Fruit fly (Drosophila melanogaster) whole organism, embryonic: ENCODE results near the gene Sfp33A4.

Experiments used
- Abd-B ChIP-seq: fragments of 200-800 bp; sonication (Bioruptor generic); optimal IDR thresholded peaks from 2 replicates; lab custom pipeline; 2018; ENCODE audit warnings: missing biosample characterization, mild to moderate bottlenecking, missing genetic modification characterization, moderate library complexity
- Adf1 ChIP-seq: fragments of 200-800 bp; sonication (Bioruptor generic); IDR thresholded peaks from 2 replicates; pipeline ENCODE4 v1.3.6; 2022; ENCODE audit warnings: missing biosample characterization, missing genetic modification characterization
- Aef1 ChIP-seq: fragments of 200-800 bp; sonication (Bioruptor generic); IDR thresholded peaks from 3 replicates; pipeline ENCODE4 v1.3.6; 2022; ENCODE audit warnings: missing biosample characterization, missing genetic modification characterization
- CG10274 ChIP-seq: fragments of 200-800 bp; sonication (Bioruptor generic); optimal IDR thresholded peaks from 3 replicates; lab custom pipeline; 2017; ENCODE audit warnings: missing biosample characterization, mild to moderate bottlenecking, missing genetic modification characterization
- CG10959 ChIP-seq: fragments of 200-800 bp; sonication (Bioruptor generic); IDR thresholded peaks from 2 replicates; pipeline ENCODE4 v1.3.6; 2022; ENCODE audit warnings: missing biosample characterization, missing genetic modification characterization
- CG11504 ChIP-seq: fragments of 200-800 bp; sonication (Bioruptor generic); optimal IDR thresholded peaks from 3 replicates; lab custom pipeline; 2019; ENCODE audit warnings: missing biosample characterization, mild to moderate bottlenecking, missing genetic modification characterization, moderate library complexity
- CG11695 ChIP-seq: fragments of 200-800 bp; sonication (Bioruptor generic); IDR thresholded peaks from 3 replicates; pipeline ENCODE4 v1.3.6; 2022; ENCODE audit warnings: missing biosample characterization, missing genetic modification characterization
- CG12659 ChIP-seq: fragments of 200-800 bp; sonication (Bioruptor generic); optimal IDR thresholded peaks from 3 replicates; lab custom pipeline; 2017; ENCODE audit warnings: mild to moderate bottlenecking, missing biosample characterization, missing genetic modification reagents, missing genetic modification characterization
- CG16815 ChIP-seq: fragments of 200-800 bp; sonication (Bioruptor generic); optimal IDR thresholded peaks from 3 replicates; lab custom pipeline; 2017; ENCODE audit warnings: missing biosample characterization, mild to moderate bottlenecking, missing genetic modification characterization
- CG17186 ChIP-seq: fragments of 200-800 bp; sonication (Bioruptor generic); optimal IDR thresholded peaks from 3 replicates; lab custom pipeline; 2017; ENCODE audit warnings: missing biosample characterization, missing genetic modification reagents, missing genetic modification characterization
- CG17361 ChIP-seq: fragments of 200-800 bp; sonication (Bioruptor generic); IDR thresholded peaks from 3 replicates; pipeline ENCODE4 v1.3.6; 2022; ENCODE audit warnings: missing biosample characterization, missing genetic modification characterization
- CG18599 ChIP-seq: fragments of 200-800 bp; sonication (Bioruptor generic); optimal IDR thresholded peaks from 3 replicates; lab custom pipeline; 2017; ENCODE audit warnings: missing biosample characterization, missing genetic modification characterization, mild to moderate bottlenecking, moderate library complexity, missing genetic modification reagents
- CG30020 ChIP-seq: fragments of 200-800 bp; optimal IDR thresholded peaks from 2 replicates; lab custom pipeline; 2019; ENCODE audit warnings: missing biosample characterization, mild to moderate bottlenecking, missing genetic modification characterization, moderate library complexity
- CG3281 ChIP-seq: fragments of 200-800 bp; sonication (Bioruptor generic); optimal IDR thresholded peaks from 3 replicates; lab custom pipeline; 2017; ENCODE audit warnings: missing biosample characterization, mild to moderate bottlenecking, missing genetic modification characterization
- CG34376 ChIP-seq: fragments of 200-800 bp; sonication (Bioruptor generic); optimal IDR thresholded peaks from 2 replicates; lab custom pipeline; 2018; ENCODE audit warnings: missing biosample characterization, mild to moderate bottlenecking, missing genetic modification characterization
- CG3726 ChIP-seq: fragments of 200-800 bp; sonication (Bioruptor generic); IDR thresholded peaks from 3 replicates; pipeline ENCODE4, ENCODE4 v1.3.6; 2022; ENCODE audit warnings: missing biosample characterization, missing genetic modification characterization
- CG3847 ChIP-seq: fragments of 200-800 bp; sonication (Bioruptor generic); IDR thresholded peaks from 2 replicates; pipeline ENCODE4 v1.3.6; 2022; ENCODE audit warnings: missing biosample characterization, missing genetic modification characterization
- CG3995 ChIP-seq: fragments of 200-800 bp; sonication (Bioruptor generic); optimal IDR thresholded peaks from 3 replicates; lab custom pipeline; 2016; ENCODE audit warnings: missing biosample characterization, missing genetic modification characterization
- CG42726 ChIP-seq: fragments of 200-800 bp; sonication (Bioruptor generic); IDR thresholded peaks from 2 replicates; pipeline ENCODE4 v1.3.6; 2022; ENCODE audit warnings: missing biosample characterization, missing genetic modification characterization; ENCODE audit not compliant: partially characterized antibody
- CG7357 ChIP-seq: fragments of 200-800 bp; sonication (Bioruptor generic); IDR thresholded peaks from 3 replicates; pipeline ENCODE4 v1.3.6; 2022; ENCODE audit warnings: missing biosample characterization, missing genetic modification characterization
- CG7928 ChIP-seq: fragments of 200-800 bp; sonication (Bioruptor generic); optimal IDR thresholded peaks from 2 replicates; lab custom pipeline; 2017; ENCODE audit warnings: missing biosample characterization, mild to moderate bottlenecking, missing genetic modification characterization
- CG9876 ChIP-seq: fragments of 200-800 bp; sonication (Bioruptor generic); optimal IDR thresholded peaks from 2 replicates; lab custom pipeline; 2016; ENCODE audit warnings: missing biosample characterization, missing genetic modification characterization
- CkIIα-i1 ChIP-seq: fragments of 200-800 bp; sonication (Bioruptor generic); IDR thresholded peaks from 2 replicates; pipeline ENCODE4 v1.3.6; 2022; ENCODE audit warnings: missing biosample characterization, missing genetic modification characterization
- D19A ChIP-seq: fragments of 200-800 bp; optimal IDR thresholded peaks from 3 replicates; lab custom pipeline; 2019; ENCODE audit warnings: missing biosample characterization, mild to moderate bottlenecking, missing genetic modification characterization, moderate library complexity
- E2f1 ChIP-seq: fragments of 200-800 bp; sonication (Bioruptor generic); IDR thresholded peaks from 2 replicates; pipeline ENCODE4 v1.3.6; 2022; ENCODE audit warnings: missing biosample characterization, missing genetic modification characterization
- Ets65A ChIP-seq: fragments of 200-800 bp; sonication (Bioruptor generic); peaks from one replicate; lab custom pipeline; 2016; ENCODE audit warnings: missing biosample characterization, missing genetic modification characterization
- Hmx ChIP-seq: fragments of 200-800 bp; sonication (Bioruptor generic); optimal IDR thresholded peaks from 2 replicates; lab custom pipeline; 2016; ENCODE audit warnings: missing biosample characterization, missing genetic modification characterization
- Hr39 ChIP-seq: fragments of >200 bp; optimal IDR thresholded peaks from 2 replicates; lab custom pipeline; 2017
- Lpt ChIP-seq: fragments of >200 bp; optimal IDR thresholded peaks from 2 replicates; lab custom pipeline; 2018; ENCODE audit warnings: missing biosample characterization, missing genetic modification characterization
- Myb ChIP-seq: fragments of 200-800 bp; sonication (Bioruptor generic); optimal IDR thresholded peaks from 2 replicates; lab custom pipeline; 2016; ENCODE audit warnings: missing biosample characterization, missing genetic modification characterization
- Pdp1 ChIP-seq, 2 experiments: fragments of 200-800 bp; sonication (Bioruptor generic); optimal IDR thresholded peaks; 3 replicates each; lab custom pipeline; 2016; ENCODE audit warnings: missing biosample characterization in 2 of 2, missing genetic modification characterization in 2 of 2, mild to moderate bottlenecking in 1 of 2, moderate library complexity in 1 of 2
- Sox102F ChIP-seq: fragments of 200-800 bp; sonication (Bioruptor generic); optimal IDR thresholded peaks from 2 replicates; lab custom pipeline; 2018; ENCODE audit warnings: missing biosample characterization, mild to moderate bottlenecking, missing genetic modification characterization, moderate library complexity
- YL-1 ChIP-seq: fragments of 200-800 bp; sonication (Bioruptor generic); optimal IDR thresholded peaks from 3 replicates; lab custom pipeline; 2017; ENCODE audit warnings: missing biosample characterization, mild to moderate bottlenecking, missing genetic modification characterization
- ab ChIP-seq: fragments of 200-800 bp; sonication (Bioruptor generic); optimal IDR thresholded peaks from 2 replicates; lab custom pipeline; 2016; ENCODE audit warnings: missing biosample characterization, missing genetic modification characterization
- abd-A ChIP-seq: fragments of 200-800 bp; sonication (Bioruptor generic); optimal IDR thresholded peaks from 3 replicates; lab custom pipeline; 2019; ENCODE audit warnings: missing biosample characterization, mild to moderate bottlenecking, missing genetic modification characterization, moderate library complexity
- bsh ChIP-seq, 2 experiments: fragments of 200-800 bp; sonication (Bioruptor generic); optimal IDR thresholded peaks; 2 replicates each; lab custom pipeline; 2017 to 2018; ENCODE audit warnings: mild to moderate bottlenecking in 2 of 2, missing biosample characterization in 2 of 2, missing genetic modification characterization in 2 of 2, moderate library complexity in 1 of 2
- cad ChIP-seq: fragments of >200 bp; optimal IDR thresholded peaks from 2 replicates; lab custom pipeline; 2017; ENCODE audit warnings: missing biosample characterization, missing genetic modification characterization
- dimm ChIP-seq: fragments of 200-800 bp; sonication (Bioruptor generic); IDR thresholded peaks from 2 replicates; pipeline ENCODE4 v1.3.6; 2022; ENCODE audit warnings: missing biosample characterization, missing genetic modification characterization
- ewg ChIP-seq: fragments of 200-800 bp; sonication (Bioruptor generic); optimal IDR thresholded peaks from 3 replicates; lab custom pipeline; 2017; ENCODE audit warnings: mild to moderate bottlenecking, missing biosample characterization, missing genetic modification reagents, missing genetic modification characterization
- grn ChIP-seq: fragments of 200-800 bp; sonication (Bioruptor generic); optimal IDR thresholded peaks from 3 replicates; lab custom pipeline; 2017; ENCODE audit warnings: missing biosample characterization, missing genetic modification characterization
- hb ChIP-seq: fragments of 200-800 bp; sonication (Bioruptor generic); IDR thresholded peaks from 3 replicates; pipeline ENCODE4 v1.3.6; 2022; ENCODE audit warnings: missing biosample characterization, missing genetic modification characterization; ENCODE audit not compliant: partially characterized antibody
- hkb ChIP-seq, 2 experiments: fragments of 200-800 bp in 1 of 2; fragments of >200 bp in 1 of 2; sonication (Bioruptor generic) in 1 of 2; IDR thresholded peaks in 1 of 2; optimal IDR thresholded peaks in 1 of 2; 2 replicates each; pipeline versions ENCODE4 v1.3.6 to Lab custom; 2017 to 2022; ENCODE audit warnings: missing biosample characterization in 1 of 2, missing genetic modification characterization in 1 of 2
- inv ChIP-seq: fragments of 200-800 bp; sonication (Bioruptor generic); IDR thresholded peaks from 2 replicates; pipeline ENCODE4 v1.3.6; 2022; ENCODE audit warnings: missing biosample characterization, missing genetic modification characterization; ENCODE audit not compliant: partially characterized antibody
- kni ChIP-seq: fragments of 200-800 bp; sonication (Bioruptor generic); optimal IDR thresholded peaks from 3 replicates; lab custom pipeline; 2017; ENCODE audit warnings: mild to moderate bottlenecking, missing biosample characterization, missing genetic modification reagents, missing genetic modification characterization
- lilli ChIP-seq: fragments of 200-800 bp; sonication (Bioruptor generic); optimal IDR thresholded peaks from 3 replicates; lab custom pipeline; 2016; ENCODE audit warnings: missing biosample characterization, missing genetic modification characterization
- nom ChIP-seq: fragments of 200-800 bp; sonication (Bioruptor generic); optimal IDR thresholded peaks from 2 replicates; lab custom pipeline; 2017; ENCODE audit warnings: missing biosample characterization, missing genetic modification characterization, mild to moderate bottlenecking, moderate library complexity, missing genetic modification reagents
- otp ChIP-seq: fragments of 200-800 bp; sonication (Bioruptor generic); IDR thresholded peaks from 3 replicates; pipeline ENCODE4, ENCODE4 v1.3.6; 2022; ENCODE audit warnings: missing biosample characterization, missing genetic modification characterization
- peb ChIP-seq: fragments of 200-800 bp; sonication (Bioruptor generic); IDR thresholded peaks from 2 replicates; pipeline ENCODE4 v1.3.6; 2022; ENCODE audit warnings: missing biosample characterization, missing genetic modification characterization
- pho ChIP-seq: fragments of 200-800 bp; sonication (Bioruptor generic); optimal IDR thresholded peaks from 2 replicates; lab custom pipeline; 2016; ENCODE audit warnings: missing biosample characterization, missing genetic modification characterization
- ranshi ChIP-seq: fragments of 200-800 bp; sonication (Bioruptor generic); IDR thresholded peaks from 2 replicates; pipeline ENCODE4 v1.3.6; 2022; ENCODE audit warnings: missing biosample characterization, missing genetic modification characterization
- unpg ChIP-seq: fragments of 200-800 bp; sonication (Bioruptor generic); optimal IDR thresholded peaks from 3 replicates; lab custom pipeline; 2018; ENCODE audit warnings: missing biosample characterization, mild to moderate bottlenecking, missing genetic modification characterization, moderate library complexity

Sfp33A4 gene

dm6 chr2L:11813665-11814087 is 23.4 kb upstream of the Sfp33A4 start, which contains the start of gene CycY (continued):
- TF ChIP-seq CG3726 (GFP tag; lab: Robert Waterston, UW): no peak
- TF ChIP-seq CG42726 (GFP tag; lab: Robert Waterston, UW): no peak
- no peak for TF ChIP-seq CG10274 (GFP tag; lab: Kevin White, UChicago)
- no peak for TF ChIP-seq CG3847 (GFP tag; lab: Robert Waterston, UW)
- TF ChIP-seq pho: no peak
- no peak for TF ChIP-seq E2f1 (GFP tag; lab: Robert Waterston, UW)
- TF ChIP-seq Ets65A (GFP tag; lab: Kevin White, UChicago): no peak
- no peak for TF ChIP-seq Lpt
- peak; percentile 26 for TF ChIP-seq Sox102F (GFP tag; lab: Kevin White, UChicago)
- TF ChIP-seq Adf1 (GFP tag; lab: Robert Waterston, UW): peak; percentile 86
- TF ChIP-seq YL-1: peak; percentile 40
- TF ChIP-seq CG3281 (GFP tag; lab: Kevin White, UChicago): no peak
- TF ChIP-seq unpg (GFP tag; lab: Kevin White, UChicago): peak; percentile 8
- no peak for TF ChIP-seq dimm
- TF ChIP-seq bsh (GFP tag; optimal IDR thresholded peaks at IDR 0.05; lab: Kevin White, UChicago): peak in 1 of 2 experiments; percentile 14
- peak in 1 of 2 experiments; percentile 19 for TF ChIP-seq Pdp1 (GFP tag; optimal IDR thresholded peaks at IDR 0.05; lab: Kevin White, UChicago)
- no peak for TF ChIP-seq CG16815 (GFP tag; lab: Kevin White, UChicago)
- TF ChIP-seq Hr39 (lab: Kevin White, UChicago): no peak
- no peak for TF ChIP-seq Aef1
- TF ChIP-seq grn: no peak
- no peak for TF ChIP-seq CkIIα-i1 (GFP tag; lab: Robert Waterston, UW)
- TF ChIP-seq CG34376: no peak
- TF ChIP-seq ab (GFP tag; lab: Kevin White, UChicago): no peak
- no peak for TF ChIP-seq hb (GFP tag; lab: Robert Waterston, UW)
- no peak for TF ChIP-seq lilli
- TF ChIP-seq Hmx (GFP tag; lab: Kevin White, UChicago): no peak
- no peak for TF ChIP-seq CG18599 (GFP tag; lab: Kevin White, UChicago)
- TF ChIP-seq CG9876 (GFP tag; lab: Kevin White, UChicago): no peak
- no peak for TF ChIP-seq peb
- TF ChIP-seq inv (GFP tag; lab: Robert Waterston, UW): peak; percentile 56; the same call in 1 of the 2 replicates
- no peak for TF ChIP-seq CG7357 (GFP tag; lab: Robert Waterston, UW)
- TF ChIP-seq Myb (GFP tag; lab: Kevin White, UChicago): no peak
- TF ChIP-seq CG11504 (tag; lab: Kevin White, UChicago): peak; percentile 42
- no peak for TF ChIP-seq ewg (GFP tag; lab: Kevin White, UChicago)
- TF ChIP-seq CG3995 (GFP tag; lab: Kevin White, UChicago): no peak
- TF ChIP-seq CG10959 (GFP tag; lab: Robert Waterston, UW): no peak
- no peak for TF ChIP-seq kni (GFP tag; lab: Kevin White, UChicago)
- TF ChIP-seq nom (GFP tag; lab: Kevin White, UChicago): no peak
- no peak for TF ChIP-seq cad
- no peak for TF ChIP-seq otp (GFP tag; lab: Robert Waterston, UW)
- TF ChIP-seq Abd-B (GFP tag; lab: Kevin White, UChicago): peak; percentile 39
- TF ChIP-seq CG7928: no peak
- peak; percentile 55; the same call in 2 of the 3 replicates for TF ChIP-seq CG17361 (GFP tag; lab: Robert Waterston, UW)
- TF ChIP-seq CG30020 (tag; lab: Kevin White, UChicago): peak; percentile 40
- peak; percentile 27 for TF ChIP-seq CG17186
- no peak for TF ChIP-seq CG11695 (GFP tag; lab: Robert Waterston, UW)
- TF ChIP-seq D19A (tag; lab: Kevin White, UChicago): no peak
- peak; percentile 50 for TF ChIP-seq CG12659 (GFP tag; lab: Kevin White, UChicago)
- no peak for TF ChIP-seq ranshi (GFP tag; lab: Robert Waterston, UW)
- TF ChIP-seq hkb (optimal IDR thresholded peaks at IDR 0.05; lab: Kevin White, UChicago): no peak
- TF ChIP-seq hkb (GFP tag; IDR thresholded peaks at IDR 0.05; lab: Robert Waterston, UW): no peak
- no peak for TF ChIP-seq abd-A (tag; lab: Kevin White, UChicago)
